Fruit fly (Drosophila melanogaster) whole organism, embryonic: Measurements from ENCODE around the gene Top3beta.
A peak's percentile ranks its signal among the peaks of the same experiment; 100 is the strongest.

Experiments
- Aef1 ChIP-seq: fragments of 200-800 bp; sonication (Bioruptor generic); IDR thresholded peaks from 3 replicates; pipeline ENCODE4 v1.3.6; 2022; ENCODE audit warnings: missing biosample characterization, missing genetic modification characterization
- Antp ChIP-seq: fragments of 200-800 bp; sonication (Bioruptor generic); optimal IDR thresholded peaks from 3 replicates; lab custom pipeline; 2016; ENCODE audit warnings: missing biosample characterization, missing genetic modification characterization
- Atf6 ChIP-seq: fragments of 200-800 bp; sonication (Bioruptor generic); IDR thresholded peaks from 2 replicates; pipeline ENCODE4 v1.3.6; 2022; ENCODE audit warnings: missing biosample characterization, missing genetic modification characterization
- Bteb2 ChIP-seq: fragments of 200-800 bp; sonication (Bioruptor generic); optimal IDR thresholded peaks from 2 replicates; lab custom pipeline; 2016; ENCODE audit warnings: missing biosample characterization, missing genetic modification characterization
- CG10959 ChIP-seq: fragments of 200-800 bp; sonication (Bioruptor generic); IDR thresholded peaks from 2 replicates; pipeline ENCODE4 v1.3.6; 2022; ENCODE audit warnings: missing biosample characterization, missing genetic modification characterization
- CG12219 ChIP-seq: fragments of 200-800 bp; sonication (Bioruptor generic); optimal IDR thresholded peaks from 3 replicates; lab custom pipeline; 2018; ENCODE audit warnings: missing biosample characterization, mild to moderate bottlenecking, missing genetic modification characterization
- CG12744 ChIP-seq: fragments of 200-800 bp; sonication (Bioruptor generic); optimal IDR thresholded peaks from 2 replicates; lab custom pipeline; 2016; ENCODE audit warnings: missing biosample characterization, missing genetic modification characterization
- CG13775 ChIP-seq: fragments of 200-800 bp; sonication (Bioruptor generic); optimal IDR thresholded peaks from 3 replicates; lab custom pipeline; 2017; ENCODE audit warnings: missing biosample characterization, mild to moderate bottlenecking, missing genetic modification characterization
- CG14965 ChIP-seq: fragments of 200-800 bp; sonication (Bioruptor generic); optimal IDR thresholded peaks from 2 replicates; lab custom pipeline; 2016; ENCODE audit warnings: missing biosample characterization, missing genetic modification characterization, borderline replicate concordance
- CG15011 ChIP-seq: fragments of 200-800 bp; sonication (Bioruptor generic); optimal IDR thresholded peaks from 3 replicates; lab custom pipeline; 2018; ENCODE audit warnings: missing biosample characterization, mild to moderate bottlenecking, missing genetic modification characterization
- CG17328 ChIP-seq: fragments of 200-800 bp; sonication (Bioruptor generic); IDR thresholded peaks from 2 replicates; pipeline ENCODE4 v1.3.6; 2022; ENCODE audit warnings: missing biosample characterization, missing genetic modification characterization
- CG2116 ChIP-seq: fragments of 200-800 bp; sonication (Bioruptor generic); optimal IDR thresholded peaks from 3 replicates; lab custom pipeline; 2018; ENCODE audit warnings: missing biosample characterization, mild to moderate bottlenecking, missing genetic modification characterization
- CG2120 ChIP-seq: fragments of 200-800 bp; sonication (Bioruptor generic); optimal IDR thresholded peaks from 3 replicates; lab custom pipeline; 2016; ENCODE audit warnings: missing biosample characterization, missing genetic modification characterization
- CG34224 ChIP-seq: fragments of 200-800 bp; sonication (Bioruptor generic); IDR thresholded peaks from 3 replicates; pipeline ENCODE4 v1.3.6; 2022; ENCODE audit warnings: missing biosample characterization, missing genetic modification characterization; ENCODE audit not compliant: partially characterized antibody
- CG3838 ChIP-seq: fragments of 200-800 bp; sonication (Bioruptor generic); optimal IDR thresholded peaks from 3 replicates; lab custom pipeline; 2016; ENCODE audit warnings: missing biosample characterization, missing genetic modification characterization
- CG3995 ChIP-seq: fragments of 200-800 bp; sonication (Bioruptor generic); optimal IDR thresholded peaks from 3 replicates; lab custom pipeline; 2016; ENCODE audit warnings: missing biosample characterization, missing genetic modification characterization
- CG4707 ChIP-seq: fragments of 200-800 bp; sonication (Bioruptor generic); optimal IDR thresholded peaks from 2 replicates; lab custom pipeline; 2018; ENCODE audit warnings: missing biosample characterization, mild to moderate bottlenecking, missing genetic modification characterization, moderate library complexity
- CG4854 ChIP-seq: fragments of 200-800 bp; sonication (Bioruptor generic); optimal IDR thresholded peaks from 2 replicates; lab custom pipeline; 2016; ENCODE audit warnings: missing biosample characterization, missing genetic modification characterization, inconsistent platforms
- CG6854 ChIP-seq: fragments of 200-800 bp; sonication (Bioruptor generic); optimal IDR thresholded peaks from 3 replicates; lab custom pipeline; 2017; ENCODE audit warnings: missing biosample characterization, mild to moderate bottlenecking, missing genetic modification characterization
- CG8388 ChIP-seq: fragments of 200-800 bp; sonication (Bioruptor generic); optimal IDR thresholded peaks from 2 replicates; lab custom pipeline; 2019; ENCODE audit warnings: missing biosample characterization, mild to moderate bottlenecking, missing genetic modification characterization, moderate library complexity
- Dfd ChIP-seq, 2 experiments: fragments of >200 bp; optimal IDR thresholded peaks; 2 replicates each; lab custom pipeline; 2017; ENCODE audit warnings: missing biosample characterization in 2 of 2, missing genetic modification characterization in 2 of 2
- Dll ChIP-seq: fragments of 200-800 bp; sonication (Bioruptor generic); IDR thresholded peaks from 4 replicates; pipeline ENCODE4 v1.3.6; 2022; ENCODE audit warnings: missing biosample characterization, missing genetic modification characterization; ENCODE audit not compliant: partially characterized antibody
- Doc2 ChIP-seq: fragments of 200-800 bp; sonication (Bioruptor generic); IDR thresholded peaks from 2 replicates; pipeline ENCODE4 v1.3.6; 2022; ENCODE audit warnings: missing biosample characterization, missing genetic modification characterization
- Ets97D ChIP-seq: fragments of 200-800 bp; sonication (Bioruptor generic); optimal IDR thresholded peaks from 3 replicates; lab custom pipeline; 2016; ENCODE audit warnings: missing biosample characterization, missing genetic modification characterization
- H2.0 ChIP-seq: fragments of 200-800 bp; sonication (Bioruptor generic); IDR thresholded peaks from 2 replicates; pipeline ENCODE4 v1.3.6; 2022; ENCODE audit warnings: missing biosample characterization, missing genetic modification characterization
- HHEX ChIP-seq: fragments of 200-800 bp; sonication (Bioruptor generic); optimal IDR thresholded peaks from 3 replicates; lab custom pipeline; 2017; ENCODE audit warnings: missing biosample characterization, mild to moderate bottlenecking, missing genetic modification characterization, missing genetic modification reagents
- HLH54F ChIP-seq: fragments of 200-800 bp; sonication (Bioruptor generic); optimal IDR thresholded peaks from 3 replicates; lab custom pipeline; 2016; ENCODE audit warnings: missing biosample characterization, missing genetic modification characterization
- MESR4 ChIP-seq: fragments of 200-800 bp; sonication (Bioruptor generic); optimal IDR thresholded peaks from 2 replicates; lab custom pipeline; 2018; ENCODE audit warnings: missing biosample characterization, mild to moderate bottlenecking, missing genetic modification characterization, moderate library complexity
- MTF-1 ChIP-seq: fragments of 200-800 bp; sonication (Bioruptor generic); optimal IDR thresholded peaks from 2 replicates; lab custom pipeline; 2018; ENCODE audit warnings: missing biosample characterization, mild to moderate bottlenecking, missing genetic modification characterization, borderline replicate concordance
- Pdp1 ChIP-seq, 2 experiments: fragments of 200-800 bp; sonication (Bioruptor generic); optimal IDR thresholded peaks; 3 replicates each; lab custom pipeline; 2016; ENCODE audit warnings: missing biosample characterization in 2 of 2, missing genetic modification characterization in 2 of 2, mild to moderate bottlenecking in 1 of 2, moderate library complexity in 1 of 2
- Sry-β ChIP-seq: fragments of 200-800 bp; sonication (Bioruptor generic); optimal IDR thresholded peaks from 2 replicates; lab custom pipeline; 2018; ENCODE audit warnings: missing biosample characterization, mild to moderate bottlenecking, missing genetic modification characterization, moderate library complexity
- Usf ChIP-seq: fragments of 200-800 bp; sonication (Bioruptor generic); optimal IDR thresholded peaks from 2 replicates; lab custom pipeline; 2017; ENCODE audit warnings: missing genotype, missing biosample characterization, missing genetic modification characterization
- ab ChIP-seq: fragments of 200-800 bp; sonication (Bioruptor generic); optimal IDR thresholded peaks from 2 replicates; lab custom pipeline; 2016; ENCODE audit warnings: missing biosample characterization, missing genetic modification characterization
- esg ChIP-seq: fragments of 200-800 bp; sonication (Bioruptor generic); conservative IDR thresholded peaks from 2 replicates; pipeline ENCODE4 v1.3.6; 2022; ENCODE audit warnings: missing biosample characterization, missing genetic modification characterization
- gsb-n ChIP-seq: fragments of 200-800 bp; sonication (Bioruptor generic); optimal IDR thresholded peaks from 3 replicates; lab custom pipeline; 2018; ENCODE audit warnings: missing biosample characterization, mild to moderate bottlenecking, missing genetic modification characterization
- gt ChIP-seq: fragments of 200-800 bp; sonication (Bioruptor generic); IDR thresholded peaks from 2 replicates; pipeline ENCODE4 v1.3.6; 2022; ENCODE audit warnings: missing biosample characterization, missing genetic modification characterization
- jigr1 ChIP-seq: fragments of 200-800 bp; sonication (Bioruptor generic); IDR thresholded peaks from 3 replicates; pipeline ENCODE4 v1.3.6; 2022; ENCODE audit warnings: missing biosample characterization, missing genetic modification characterization
- jumu ChIP-seq: fragments of 200-800 bp; sonication (Bioruptor generic); optimal IDR thresholded peaks from 3 replicates; lab custom pipeline; 2016; ENCODE audit warnings: missing biosample characterization, missing genetic modification characterization
- mam ChIP-seq: fragments of 200-800 bp; sonication (Bioruptor generic); optimal IDR thresholded peaks from 3 replicates; lab custom pipeline; 2016; ENCODE audit warnings: missing biosample characterization, missing genetic modification characterization
- oc ChIP-seq: fragments of 200-800 bp; sonication (Bioruptor generic); optimal IDR thresholded peaks from 2 replicates; lab custom pipeline; 2018; ENCODE audit warnings: missing biosample characterization, mild to moderate bottlenecking, missing genetic modification characterization, moderate library complexity
- pnt ChIP-seq: fragments of 200-800 bp; sonication (Bioruptor generic); optimal IDR thresholded peaks from 3 replicates; lab custom pipeline; 2016; ENCODE audit warnings: missing biosample characterization, missing genetic modification characterization
- repo ChIP-seq: fragments of 200-800 bp; sonication (Bioruptor generic); optimal IDR thresholded peaks from 2 replicates; lab custom pipeline; 2016; ENCODE audit warnings: missing biosample characterization, missing genetic modification characterization
- row ChIP-seq: fragments of 200-800 bp; sonication (Bioruptor generic); IDR thresholded peaks from 3 replicates; pipeline ENCODE4 v1.3.6; 2022; ENCODE audit warnings: missing biosample characterization, missing genetic modification characterization
- slp2 ChIP-seq: fragments of 200-800 bp; sonication (Bioruptor generic); optimal IDR thresholded peaks from 2 replicates; lab custom pipeline; 2016; ENCODE audit warnings: missing biosample characterization, missing genetic modification characterization
- sna ChIP-seq: fragments of 200-800 bp; sonication (Bioruptor generic); IDR thresholded peaks from 2 replicates; pipeline ENCODE4 v1.3.6; 2022; ENCODE audit warnings: missing biosample characterization, missing genetic modification characterization; ENCODE audit not compliant: partially characterized antibody
- unc-4 ChIP-seq: fragments of 200-800 bp; sonication (Bioruptor generic); IDR thresholded peaks from 2 replicates; pipeline ENCODE4 v1.3.6; 2022; ENCODE audit warnings: missing biosample characterization, missing genetic modification characterization; ENCODE audit not compliant: partially characterized antibody
- wdn ChIP-seq: fragments of 200-800 bp; sonication (Bioruptor generic); IDR thresholded peaks from 2 replicates; pipeline ENCODE4 v1.3.6; 2022; ENCODE audit warnings: missing biosample characterization, missing genetic modification characterization
- wek ChIP-seq: fragments of 200-800 bp; sonication (Bioruptor generic); optimal IDR thresholded peaks from 3 replicates; lab custom pipeline; 2018; ENCODE audit warnings: missing biosample characterization, mild to moderate bottlenecking, missing genetic modification characterization, moderate library complexity
- zen2 ChIP-seq: fragments of 200-800 bp; sonication (Bioruptor generic); IDR thresholded peaks from 3 replicates; pipeline ENCODE4 v1.3.6; 2022; ENCODE audit warnings: missing biosample characterization, missing genetic modification characterization; ENCODE audit not compliant: partially characterized antibody
- zf30C ChIP-seq: fragments of 200-800 bp; sonication (Bioruptor generic); optimal IDR thresholded peaks from 3 replicates; lab custom pipeline; 2018; ENCODE audit warnings: missing biosample characterization, mild to moderate bottlenecking, missing genetic modification characterization

Gene Top3beta

dm6 chrX:6263614-6264130, 24.1 kb downstream of the Top3beta start (continued):
- TF ChIP-seq CG6854 (GFP tag; lab: Kevin White, UChicago) = peak; percentile 83
- TF ChIP-seq CG13775 (GFP tag; lab: Kevin White, UChicago) = peak; percentile 70
- TF ChIP-seq jigr1 (GFP tag; lab: Robert Waterston, UW) = 0 out of 3 replicates have a peak, but pooled peaks have one; percentile 20
- no peak for TF ChIP-seq pnt (GFP tag; lab: Kevin White, UChicago)
- TF ChIP-seq oc = peak; percentile 27
- peak; percentile 84 for TF ChIP-seq Atf6 (GFP tag; lab: Robert Waterston, UW)
- peak; percentile 19 for TF ChIP-seq CG2116
- TF ChIP-seq gsb-n = no peak
- peak; percentile 50; the same call in 2 of the 3 replicates for TF ChIP-seq Aef1
- TF ChIP-seq row (GFP tag; lab: Robert Waterston, UW) = peak; percentile 76
- TF ChIP-seq CG15011 (GFP tag; lab: Kevin White, UChicago) = peak; percentile 79
- TF ChIP-seq HHEX = peak; percentile 82
- TF ChIP-seq Usf (GFP tag; lab: Kevin White, UChicago) = peak; percentile 34
- no peak; the same call in 1 of the 2 replicates for TF ChIP-seq wdn (GFP tag; lab: Robert Waterston, UW)
- TF ChIP-seq H2.0 (GFP tag; lab: Robert Waterston, UW) = peak; percentile 29; the same call in 1 of the 2 replicates
- TF ChIP-seq unc-4 (GFP tag; lab: Robert Waterston, UW) = no peak
- no peak for TF ChIP-seq Doc2 (GFP tag; lab: Robert Waterston, UW)
- TF ChIP-seq CG14965 (GFP tag; lab: Kevin White, UChicago) = no peak
- peak; percentile 47 to 56 for TF ChIP-seq Pdp1 (GFP tag; optimal IDR thresholded peaks at IDR 0.05; lab: Kevin White, UChicago)
- TF ChIP-seq CG12744 (GFP tag; lab: Kevin White, UChicago) = peak; percentile 49
- no peak for TF ChIP-seq Sry-β (GFP tag; lab: Kevin White, UChicago)
- no peak for TF ChIP-seq repo (GFP tag; lab: Kevin White, UChicago)
- no peak for TF ChIP-seq CG17328 (GFP tag; lab: Robert Waterston, UW)
- TF ChIP-seq slp2 (GFP tag; lab: Kevin White, UChicago) = peak; percentile 31
- TF ChIP-seq CG3995 = no peak
- peak; percentile 43 for TF ChIP-seq Bteb2
- TF ChIP-seq CG2120 = peak; percentile 82
- TF ChIP-seq Dfd (GFP tag; optimal IDR thresholded peaks at IDR 0.05; lab: Kevin White, UChicago) = no peak
- peak; percentile 55 for TF ChIP-seq HLH54F (GFP tag; lab: Kevin White, UChicago)
- no peak for TF ChIP-seq jumu (GFP tag; lab: Kevin White, UChicago)
- no peak for TF ChIP-seq CG4707 (GFP tag; lab: Kevin White, UChicago)
- TF ChIP-seq sna (GFP tag; lab: Robert Waterston, UW) = no peak
- TF ChIP-seq CG12219 (GFP tag; lab: Kevin White, UChicago) = peak; percentile 83
- TF ChIP-seq Antp (GFP tag; lab: Kevin White, UChicago) = peak; percentile 45
- TF ChIP-seq Dll (GFP tag; lab: Robert Waterston, UW) = no peak
- TF ChIP-seq wek (GFP tag; lab: Kevin White, UChicago) = peak; percentile 20
- TF ChIP-seq CG3838 (GFP tag; lab: Kevin White, UChicago) = peak; percentile 33
- TF ChIP-seq CG10959 (GFP tag; lab: Robert Waterston, UW) = no peak
- peak; percentile 12 for TF ChIP-seq Ets97D
- TF ChIP-seq mam = peak; percentile 60
- peak; percentile 71 for TF ChIP-seq esg
- no peak for TF ChIP-seq zen2 (GFP tag; lab: Robert Waterston, UW)
- TF ChIP-seq zf30C (GFP tag; lab: Kevin White, UChicago) = no peak
- TF ChIP-seq CG34224 (GFP tag; lab: Robert Waterston, UW) = no peak
- TF ChIP-seq CG4854 = peak; percentile 61
- peak; percentile 63 for TF ChIP-seq CG8388 (GFP tag; lab: Kevin White, UChicago)
- TF ChIP-seq gt = no peak
- no peak for TF ChIP-seq ab (GFP tag; lab: Kevin White, UChicago)
- TF ChIP-seq MESR4 = no peak
- no peak for TF ChIP-seq MTF-1 (GFP tag; lab: Kevin White, UChicago)
